Worm (Caenorhabditis elegans) whole organism, L3 larva: ENCODE measurements around the gene nlp-11.

Source experiments
- R02D3.7 ChIP-seq: fragments of 150-350 bp; optimal IDR thresholded peaks from 2 replicates; lab custom pipeline; 2014; ENCODE audit warnings: missing biosample characterization, missing genetic modification characterization
- ama-1 ChIP-seq: fragments of 150-350 bp; optimal IDR thresholded peaks from 2 replicates; lab custom pipeline; 2018
- daf-12 ChIP-seq: fragments of 150-350 bp; optimal IDR thresholded peaks from 2 replicates; lab custom pipeline; 2014; ENCODE audit warnings: missing biosample characterization, missing genetic modification reagents, missing genetic modification characterization
- elt-1 ChIP-seq: fragments of 150-350 bp; optimal IDR thresholded peaks from 2 replicates; lab custom pipeline; 2014; ENCODE audit warnings: missing biosample characterization, missing genetic modification characterization
- hmg-11 ChIP-seq: sonication (generic microtip); optimal IDR thresholded peaks from 2 replicates; lab custom pipeline; 2016; ENCODE audit warnings: missing genetic modification characterization, missing compliant biosample characterization
- jun-1 ChIP-seq: fragments of 150-350 bp; optimal IDR thresholded peaks from 2 replicates; lab custom pipeline; 2014; ENCODE audit warnings: missing biosample characterization, missing genetic modification reagents, missing genetic modification characterization
- nhr-11 ChIP-seq: fragments of 150-350 bp; optimal IDR thresholded peaks from 2 replicates; lab custom pipeline; 2014; ENCODE audit warnings: missing biosample characterization, missing genetic modification characterization
- pqm-1 ChIP-seq: fragments of 150-350 bp; optimal IDR thresholded peaks from 2 replicates; lab custom pipeline; 2017; ENCODE audit warnings: missing biosample characterization, missing genetic modification characterization, inconsistent platforms
- tbx-2 ChIP-seq: sonication (generic microtip); optimal IDR thresholded peaks from 2 replicates; lab custom pipeline; 2016; ENCODE audit warnings: mild to moderate bottlenecking, missing genetic modification characterization, missing compliant biosample characterization
- unc-39 ChIP-seq: sonication (generic microtip); optimal IDR thresholded peaks from 4 replicates; lab custom pipeline; 2017; ENCODE audit warnings: missing biosample characterization, missing genetic modification characterization
- unc-62 ChIP-seq: fragments of 150-350 bp; sonication (generic microtip); optimal IDR thresholded peaks from 4 replicates; lab custom pipeline; 2014; ENCODE audit warnings: missing biosample characterization, missing genetic modification reagents, missing genetic modification characterization
- zag-1 ChIP-seq: fragments of 150-350 bp; optimal IDR thresholded peaks from 2 replicates; lab custom pipeline; 2014; ENCODE audit warnings: missing biosample characterization, missing genetic modification characterization

DNA sequence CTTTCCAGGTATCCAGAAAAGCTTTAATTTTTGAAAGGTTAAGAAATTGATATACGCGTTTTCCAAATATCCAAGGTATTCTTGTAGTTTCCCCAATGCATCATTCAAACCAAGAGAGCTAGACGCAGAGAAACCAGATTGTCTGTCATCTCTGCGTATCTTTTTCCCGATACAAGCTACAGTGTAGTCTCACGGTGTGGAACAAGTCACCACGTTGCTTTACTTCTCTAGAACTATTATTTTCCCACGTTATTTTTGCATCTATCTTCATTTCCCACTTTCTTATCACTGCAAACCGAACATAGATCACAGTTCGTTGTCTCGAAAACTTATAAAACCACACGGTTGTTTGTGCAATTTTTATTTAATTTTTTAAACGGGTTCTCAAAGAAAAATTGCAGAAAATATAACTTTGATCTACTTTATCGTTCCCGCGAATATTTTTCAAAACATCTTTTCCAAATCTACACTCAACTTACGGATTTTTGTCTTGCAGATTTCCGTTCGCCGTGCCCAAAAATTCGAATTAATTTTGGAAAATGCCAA, 35.5 kb downstream of the nlp-11 start, which contains the start of gene gstk-1:
- TF ChIP-seq zag-1 (tag; lab: Kevin White, UChicago) (no peak), elt-1 (tag; lab: Kevin White, UChicago) (no peak), unc-39 (tag; lab: Kevin White, UChicago) (no peak), tbx-2 (no peak), hmg-11 (no peak), R02D3.7 (tag; lab: Kevin White, UChicago) (no peak), jun-1 (tag; lab: Kevin White, UChicago) (no peak), unc-62 (GFP tag; lab: Kevin White, UChicago) (no peak), nhr-11 (tag; lab: Kevin White, UChicago) (no peak), daf-12 (no peak), ama-1 (no peak), pqm-1 (tag; lab: Kevin White, UChicago) (peak; percentile 74)
